Worm (Caenorhabditis elegans) whole organism, L4 larva: ENCODE data around the gene gad-3.

Source experiments
- D1046.2 ChIP-seq: fragments of 200-800 bp; sonication (Bioruptor generic); IDR thresholded peaks from 2 replicates; pipeline ENCODE4 v1.3.6; 2022; ENCODE audit warnings: missing genetic modification characterization, missing compliant biosample characterization
- F10B5.3 ChIP-seq: sonication (generic microtip); optimal IDR thresholded peaks from 2 replicates; lab custom pipeline; 2016; ENCODE audit warnings: mild to moderate bottlenecking, missing genetic modification characterization, missing compliant biosample characterization
- F26F4.8 ChIP-seq: fragments of 200-800 bp; sonication (Bioruptor generic); conservative IDR thresholded peaks from 2 replicates; pipeline ENCODE4 v1.3.6; 2022; ENCODE audit warnings: missing genetic modification characterization, missing compliant biosample characterization
- F37D6.2 ChIP-seq: sonication (generic microtip); optimal IDR thresholded peaks from 2 replicates; lab custom pipeline; 2016; ENCODE audit warnings: mild to moderate bottlenecking, missing genetic modification characterization, missing compliant biosample characterization
- F49E8.2 ChIP-seq: sonication (generic microtip); optimal IDR thresholded peaks from 2 replicates; lab custom pipeline; 2016; ENCODE audit warnings: missing compliant biosample characterization, mild to moderate bottlenecking, missing genetic modification characterization, borderline replicate concordance
- Y105C5A.15 ChIP-seq: fragments of 200-800 bp; sonication (Bioruptor generic); IDR thresholded peaks from 2 replicates; pipeline ENCODE4 v1.3.6; 2022; ENCODE audit warnings: missing genetic modification characterization, missing compliant biosample characterization
- Y48G9A.11 ChIP-seq: fragments of 200-800 bp; sonication (Bioruptor generic); IDR thresholded peaks from 2 replicates; pipeline ENCODE4 v1.3.6; 2022; ENCODE audit warnings: missing genetic modification reagents, missing genetic modification characterization, missing compliant biosample characterization
- ZK546.5 ChIP-seq, 2 experiments: sonication (generic microtip); optimal IDR thresholded peaks; 2 replicates each; lab custom pipeline; 2017; ENCODE audit warnings: missing biosample characterization in 2 of 2, missing genetic modification characterization in 2 of 2
- aha-1 ChIP-seq: fragments of 150-350 bp; peaks from one replicate; lab custom pipeline; 2014; ENCODE audit warnings: missing biosample characterization, missing genetic modification characterization
- aly-2 ChIP-seq: sonication (generic microtip); optimal IDR thresholded peaks from 2 replicates; lab custom pipeline; 2018; ENCODE audit warnings: missing biosample characterization, missing genetic modification characterization
- arid-1 ChIP-seq: fragments of 200-800 bp; sonication (Bioruptor generic); conservative IDR thresholded peaks from 2 replicates; pipeline ENCODE4 v1.3.6; 2022; ENCODE audit warnings: missing genetic modification reagents, missing genetic modification characterization, missing compliant biosample characterization
- ceh-20 ChIP-seq: fragments of 200-800 bp; sonication (Bioruptor generic); IDR thresholded peaks from 2 replicates; pipeline ENCODE4 v1.3.6; 2022; ENCODE audit warnings: missing genetic modification reagents, missing genetic modification characterization, missing compliant biosample characterization
- ceh-28 ChIP-seq: fragments of 150-350 bp; optimal IDR thresholded peaks from 2 replicates; lab custom pipeline; 2014; ENCODE audit warnings: missing biosample characterization, missing genetic modification reagents, missing genetic modification characterization
- ceh-44 ChIP-seq: fragments of 200-800 bp; sonication (Bioruptor generic); IDR thresholded peaks from 2 replicates; pipeline ENCODE4 v1.3.6; 2022; ENCODE audit warnings: missing genetic modification reagents, missing genetic modification characterization, missing compliant biosample characterization
- ceh-62 ChIP-seq: sonication (generic microtip); optimal IDR thresholded peaks from 2 replicates; lab custom pipeline; 2017; ENCODE audit warnings: missing biosample characterization, missing genetic modification characterization
- ces-1 ChIP-seq: fragments of 150-350 bp; sonication (generic microtip); optimal IDR thresholded peaks from 4 replicates; lab custom pipeline; 2014; ENCODE audit warnings: missing biosample characterization, missing genetic modification reagents, missing genetic modification characterization
- ctbp-1 ChIP-seq: fragments of 200-800 bp; sonication (Bioruptor generic); IDR thresholded peaks from 2 replicates; pipeline ENCODE4 v1.3.6; 2022; ENCODE audit warnings: missing genetic modification reagents, missing genetic modification characterization, missing compliant biosample characterization
- daf-16 ChIP-seq, 3 experiments: sonication (generic microtip); optimal IDR thresholded peaks; 2 replicates each; lab custom pipeline; 2016 to 2017; ENCODE audit warnings: missing genetic modification characterization in 3 of 3, missing genetic modification reagents in 3 of 3, mild to moderate bottlenecking in 2 of 3, missing compliant biosample characterization in 2 of 3, missing biosample characterization in 1 of 3, moderate library complexity in 1 of 3
- daf-19 ChIP-seq: fragments of 200-800 bp; sonication (Bioruptor generic); conservative IDR thresholded peaks from 2 replicates; pipeline ENCODE4 v1.3.6; 2022; ENCODE audit warnings: missing genetic modification characterization, missing compliant biosample characterization
- dmd-8 ChIP-seq: fragments of 200-800 bp; sonication (Bioruptor generic); IDR thresholded peaks from 2 replicates; pipeline ENCODE4 v1.3.6; 2022; ENCODE audit warnings: missing genetic modification characterization, missing compliant biosample characterization
- dmd-9 ChIP-seq: fragments of 200-800 bp; sonication (Bioruptor generic); IDR thresholded peaks from 2 replicates; pipeline ENCODE4 v1.3.6; 2022; ENCODE audit warnings: missing genetic modification reagents, missing genetic modification characterization, missing compliant biosample characterization
- duxl-1 ChIP-seq: sonication (generic microtip); optimal IDR thresholded peaks from 2 replicates; lab custom pipeline; 2016; ENCODE audit warnings: mild to moderate bottlenecking, missing genetic modification characterization, moderate library complexity, missing compliant biosample characterization; ENCODE audit not compliant: poor library complexity
- fos-1 ChIP-seq: fragments of 150-350 bp; optimal IDR thresholded peaks from 2 replicates; lab custom pipeline; 2014; ENCODE audit warnings: missing biosample characterization, missing genetic modification characterization
- gei-8 ChIP-seq: fragments of 200-800 bp; sonication (Bioruptor generic); optimal IDR thresholded peaks from 2 replicates; lab custom pipeline; 2018; ENCODE audit warnings: mild to moderate bottlenecking, missing genetic modification characterization, missing compliant biosample characterization
- hif-1 ChIP-seq, 2 experiments: sonication (generic microtip); optimal IDR thresholded peaks; 2 replicates each; lab custom pipeline; 2016 to 2017; ENCODE audit warnings: missing compliant biosample characterization in 2 of 2, missing genetic modification characterization in 2 of 2, missing genetic modification reagents in 2 of 2, missing genotype in 2 of 2, mild to moderate bottlenecking in 1 of 2
- lim-7 ChIP-seq: fragments of 200-800 bp; sonication (Bioruptor generic); IDR thresholded peaks from 2 replicates; pipeline ENCODE4 v1.3.6; 2022; ENCODE audit warnings: missing genetic modification characterization, missing compliant biosample characterization
- lin-15B ChIP-seq: fragments of 150-350 bp; sonication (generic microtip); optimal IDR thresholded peaks from 3 replicates; lab custom pipeline; 2014; ENCODE audit warnings: missing biosample characterization, missing genetic modification characterization
- lin-29 ChIP-seq: fragments of 200-800 bp; sonication (Bioruptor generic); IDR thresholded peaks from 2 replicates; pipeline ENCODE4 v1.3.6; 2022; ENCODE audit warnings: missing genetic modification reagents, missing genetic modification characterization, missing compliant biosample characterization
- lin-38 ChIP-seq: fragments of 200-800 bp; sonication (Bioruptor generic); IDR thresholded peaks from 2 replicates; pipeline ENCODE4 v1.3.6; 2022; ENCODE audit warnings: missing genetic modification reagents, missing genetic modification characterization, missing compliant biosample characterization
- madf-9 ChIP-seq: fragments of 200-800 bp; sonication (Bioruptor generic); conservative IDR thresholded peaks from 2 replicates; pipeline ENCODE4 v1.3.6; 2022; ENCODE audit warnings: missing genetic modification reagents, missing genetic modification characterization, missing compliant biosample characterization
- mdl-1 ChIP-seq, 2 experiments: fragments of 150-350 bp in 1 of 2; sonication (generic microtip) in 1 of 2; optimal IDR thresholded peaks; 2 replicates each; lab custom pipeline; 2014 to 2017; ENCODE audit warnings: missing biosample characterization in 2 of 2, missing genetic modification characterization in 2 of 2
- mep-1 ChIP-seq: fragments of 150-350 bp; sonication (generic microtip); optimal IDR thresholded peaks from 3 replicates; lab custom pipeline; 2014; ENCODE audit warnings: missing biosample characterization, missing genetic modification characterization
- mxl-3 ChIP-seq: fragments of 200-800 bp; sonication (Bioruptor generic); optimal IDR thresholded peaks from 2 replicates; lab custom pipeline; 2018; ENCODE audit warnings: mild to moderate bottlenecking, missing genetic modification characterization, missing compliant biosample characterization
- nhr-102 ChIP-seq: sonication (generic microtip); optimal IDR thresholded peaks from 2 replicates; lab custom pipeline; 2016; ENCODE audit warnings: mild to moderate bottlenecking, missing genetic modification characterization, moderate library complexity, missing compliant biosample characterization
- nhr-111 ChIP-seq: fragments of 200-800 bp; sonication (Bioruptor generic); optimal IDR thresholded peaks from 2 replicates; lab custom pipeline; 2018; ENCODE audit warnings: mild to moderate bottlenecking, missing genetic modification characterization, missing compliant biosample characterization
- nhr-25 ChIP-seq: sonication (generic microtip); optimal IDR thresholded peaks from 2 replicates; lab custom pipeline; 2017; ENCODE audit warnings: missing genetic modification characterization, mild to moderate bottlenecking, missing compliant biosample characterization, antibody characterized with exemption, moderate library complexity, borderline replicate concordance; ENCODE audit not compliant: insufficient read depth
- nhr-41 ChIP-seq: fragments of 200-800 bp; sonication (Bioruptor generic); IDR thresholded peaks from 2 replicates; pipeline ENCODE4 v1.3.6; 2022; ENCODE audit warnings: missing genetic modification reagents, missing genetic modification characterization, missing compliant biosample characterization
- nhr-6 ChIP-seq: fragments of 150-350 bp; optimal IDR thresholded peaks from 2 replicates; lab custom pipeline; 2014; ENCODE audit warnings: missing biosample characterization, missing genetic modification characterization
- pha-4 ChIP-seq, 2 experiments: fragments of 150-350 bp in 1 of 2; fragments of 200-800 bp in 1 of 2; sonication (Bioruptor generic) in 1 of 2; IDR thresholded peaks in 1 of 2; optimal IDR thresholded peaks in 1 of 2; 2 replicates each; pipeline versions ENCODE4 v1.3.6 to Lab custom; 2014 to 2022; ENCODE audit warnings: missing genetic modification characterization in 2 of 2, missing genetic modification reagents in 2 of 2, missing biosample characterization in 1 of 2, missing compliant biosample characterization in 1 of 2
- pqm-1 ChIP-seq: sonication (generic microtip); optimal IDR thresholded peaks from 2 replicates; lab custom pipeline; 2017; ENCODE audit warnings: missing biosample characterization, missing genetic modification characterization
- rbr-2 ChIP-seq: sonication (generic microtip); optimal IDR thresholded peaks from 2 replicates; lab custom pipeline; 2016; ENCODE audit warnings: missing genotype, missing genetic modification characterization, missing compliant biosample characterization
- saeg-2 ChIP-seq: fragments of 200-800 bp; sonication (Bioruptor generic); IDR thresholded peaks from 2 replicates; pipeline ENCODE4 v1.3.6; 2022; ENCODE audit warnings: missing genetic modification reagents, missing genetic modification characterization, missing compliant biosample characterization
- set-16 ChIP-seq: fragments of 200-800 bp; sonication (Bioruptor generic); IDR thresholded peaks from 2 replicates; pipeline ENCODE4 v1.3.6; 2022; ENCODE audit warnings: missing genetic modification reagents, missing genetic modification characterization, missing compliant biosample characterization
- snpc-4 ChIP-seq: fragments of 150-350 bp; optimal IDR thresholded peaks from 2 replicates; lab custom pipeline; 2014; ENCODE audit warnings: missing biosample characterization, missing genetic modification characterization
- tag-97 ChIP-seq: fragments of 200-800 bp; sonication (Bioruptor generic); IDR thresholded peaks from 2 replicates; pipeline ENCODE4 v1.3.6; 2022; ENCODE audit warnings: missing genetic modification characterization, missing compliant biosample characterization
- unc-39 ChIP-seq: sonication (generic microtip); optimal IDR thresholded peaks from 2 replicates; lab custom pipeline; 2017; ENCODE audit warnings: missing biosample characterization, missing genetic modification characterization
- unc-62 ChIP-seq, 3 experiments: fragments of 150-350 bp in 1 of 3; sonication (generic microtip); optimal IDR thresholded peaks in 2 of 3; peaks in 1 of 3; 1 replicate in 1 of 3; 2 replicates in 2 of 3; lab custom pipeline; 2014 to 2017; ENCODE audit warnings: missing biosample characterization in 3 of 3, missing genetic modification characterization in 3 of 3, missing genetic modification reagents in 3 of 3, missing genotype in 1 of 3
- vab-7 ChIP-seq: fragments of 200-800 bp; sonication (Bioruptor generic); IDR thresholded peaks from 2 replicates; pipeline ENCODE4 v1.3.6; 2022; ENCODE audit warnings: missing genetic modification reagents, missing genetic modification characterization, missing compliant biosample characterization
- zag-1 ChIP-seq: fragments of 150-350 bp; optimal IDR thresholded peaks from 2 replicates; lab custom pipeline; 2014; ENCODE audit warnings: missing biosample characterization, missing genetic modification characterization
- ztf-11 ChIP-seq: fragments of 150-350 bp; optimal IDR thresholded peaks from 2 replicates; lab custom pipeline; 2014; ENCODE audit warnings: missing biosample characterization, missing genetic modification characterization

Gene gad-3

ce11 chrV:9212499-9212898 is 39.7 kb upstream of the gad-3 start (continued):
- TF ChIP-seq snpc-4 (tag; lab: Kevin White, UChicago), result no peak
- peak; percentile 60 for TF ChIP-seq ces-1 (GFP tag; lab: Kevin White, UChicago)
- TF ChIP-seq rbr-2 (tag; lab: Kevin White, UChicago), result peak; percentile 47
- TF ChIP-seq nhr-111 (GFP tag; lab: Kevin White, UChicago), result no peak
- no peak for TF ChIP-seq D1046.2 (GFP tag; lab: Robert Waterston, UW)
- TF ChIP-seq vab-7, result no peak
- peak; percentile 72 for TF ChIP-seq pqm-1 (tag; lab: Kevin White, UChicago)
- TF ChIP-seq saeg-2, result no peak
- TF ChIP-seq ctbp-1 (GFP tag; lab: Robert Waterston, UW), result no peak
- TF ChIP-seq F10B5.3 (tag; lab: Kevin White, UChicago), result no peak
- TF ChIP-seq Y105C5A.15 (GFP tag; lab: Robert Waterston, UW), result no peak
- TF ChIP-seq F37D6.2, result no peak
- TF ChIP-seq mxl-3 (GFP tag; lab: Kevin White, UChicago), result peak; percentile 41
- TF ChIP-seq nhr-25, result peak; percentile 30
- no peak for TF ChIP-seq tag-97
- TF ChIP-seq Y48G9A.11 (GFP tag; lab: Robert Waterston, UW), result no peak
- no peak for TF ChIP-seq nhr-41 (GFP tag; lab: Robert Waterston, UW)
- peak in 1 of 2 experiments; percentile 44 for TF ChIP-seq mdl-1 (tag; optimal IDR thresholded peaks at IDR 0.05; lab: Kevin White, UChicago)
- no peak for TF ChIP-seq daf-16 (GFP tag; optimal IDR thresholded peaks at IDR 0.05; lab: Kevin White, UChicago)
- TF ChIP-seq daf-16 (tag; optimal IDR thresholded peaks at IDR 0.05; lab: Kevin White, UChicago), result peak; percentile 81
- TF ChIP-seq nhr-6 (tag; lab: Kevin White, UChicago), result peak; percentile 17
- TF ChIP-seq F49E8.2 (tag; lab: Kevin White, UChicago), result no peak
- no peak for TF ChIP-seq ceh-44 (GFP tag; lab: Robert Waterston, UW)
- no peak for TF ChIP-seq ceh-62
- TF ChIP-seq lin-38 (GFP tag; lab: Robert Waterston, UW), result peak; percentile 82
- TF ChIP-seq daf-19 (GFP tag; lab: Robert Waterston, UW), result no peak
- TF ChIP-seq lin-29 (GFP tag; lab: Robert Waterston, UW), result no peak
- peak; percentile 81 for TF ChIP-seq mep-1 (tag; lab: Kevin White, UChicago)
- no peak for TF ChIP-seq ceh-20 (GFP tag; lab: Robert Waterston, UW)
- TF ChIP-seq ZK546.5 (tag; optimal IDR thresholded peaks at IDR 0.05; lab: Kevin White, UChicago), result no peak
- no peak for TF ChIP-seq pha-4 (GFP tag; IDR thresholded peaks at IDR 0.05; lab: Robert Waterston, UW)
- TF ChIP-seq pha-4 (tag; optimal IDR thresholded peaks at IDR 0.05; lab: Kevin White, UChicago), result peak; percentile 64
- no peak for TF ChIP-seq nhr-102 (tag; lab: Kevin White, UChicago)
- no peak for TF ChIP-seq unc-39 (tag; lab: Kevin White, UChicago)
- TF ChIP-seq fos-1, result no peak
- TF ChIP-seq dmd-9 (GFP tag; lab: Robert Waterston, UW), result no peak
- no peak for TF ChIP-seq madf-9
- no peak for TF ChIP-seq ceh-28
- peak in 1 of 2 experiments; percentile 33 for TF ChIP-seq hif-1 (tag; optimal IDR thresholded peaks at IDR 0.05; lab: Kevin White, UChicago)
- no peak for TF ChIP-seq aha-1
- TF ChIP-seq dmd-8 (GFP tag; lab: Robert Waterston, UW), result no peak
- no peak for TF ChIP-seq unc-62 (GFP tag; optimal IDR thresholded peaks at IDR 0.05 in 1 of 2; lab: Kevin White, UChicago)
- TF ChIP-seq unc-62 (tag; optimal IDR thresholded peaks at IDR 0.05; lab: Kevin White, UChicago), result no peak
- TF ChIP-seq arid-1 (GFP tag; lab: Robert Waterston, UW), result no peak
- TF ChIP-seq lim-7 (GFP tag; lab: Robert Waterston, UW), result no peak
- TF ChIP-seq lin-15B (tag; lab: Kevin White, UChicago), result no peak
- TF ChIP-seq ztf-11, result no peak
- TF ChIP-seq set-16 (GFP tag; lab: Robert Waterston, UW), result no peak
- no peak for TF ChIP-seq aly-2 (tag; lab: Kevin White, UChicago)
- no peak for TF ChIP-seq zag-1 (tag; lab: Kevin White, UChicago)
- no peak for TF ChIP-seq gei-8
- TF ChIP-seq duxl-1 (tag; lab: Kevin White, UChicago), result no peak
- TF ChIP-seq F26F4.8 (GFP tag; lab: Robert Waterston, UW), result no peak
